Fruit fly (Drosophila melanogaster): ENCODE results near the gene CG33493.
A peak's percentile ranks its signal among the peaks of the same experiment; 100 is the strongest.

The CG33493 gene

dm6 chr3L:10682725-10683367, 10.1 kb downstream of the CG33493 start (continued):
- peak in 1 of 2 experiments; percentile 72 for TF ChIP-seq crp (GFP tag; optimal IDR thresholded peaks at IDR 0.05)
- peak; percentile 92 for TF ChIP-seq trem (tag; optimal IDR thresholded peaks at IDR 0.05)
- peak; percentile 98 for TF ChIP-seq ind (GFP tag; optimal IDR thresholded peaks at IDR 0.05)
- TF ChIP-seq ci (GFP tag; IDR thresholded peaks at IDR 0.05) = peak; percentile 90; the same call in 2 of the 3 replicates
- peak; percentile 90 for TF ChIP-seq ssp (GFP tag; IDR thresholded peaks at IDR 0.05)
- TF ChIP-seq CG2202 (tag; optimal IDR thresholded peaks at IDR 0.05) = peak; percentile 92
- peak; percentile 99 for TF ChIP-seq CG13775 (GFP tag; optimal IDR thresholded peaks at IDR 0.05)
- peak; percentile 91 for TF ChIP-seq wdn (GFP tag; IDR thresholded peaks at IDR 0.05)
- TF ChIP-seq NK7.1 (GFP tag; optimal IDR thresholded peaks at IDR 0.05) = peak; percentile 3
- TF ChIP-seq CG4424 (GFP tag; optimal IDR thresholded peaks at IDR 0.05) = peak; percentile 99
- TF ChIP-seq lola (GFP tag; optimal IDR thresholded peaks at IDR 0.05) = peak in 1 of 3 experiments; percentile 98
- TF ChIP-seq CG16863 (GFP tag; optimal IDR thresholded peaks at IDR 0.05) = peak; percentile 84
- peak; percentile 39; the same call in 1 of the 3 replicates for TF ChIP-seq vnd (GFP tag; IDR thresholded peaks at IDR 0.05; ENCODE audit: partially characterized antibody)
- TF ChIP-seq esg (GFP tag; conservative IDR thresholded peaks at IDR 0.05) = peak; percentile 98
- TF ChIP-seq Gsc (GFP tag; IDR thresholded peaks at IDR 0.05) = no peak; the same call in 1 of the 2 replicates
- TF ChIP-seq tup (GFP tag; optimal IDR thresholded peaks at IDR 0.05) = peak; percentile 86
- TF ChIP-seq abd-A (tag; optimal IDR thresholded peaks at IDR 0.05) = peak; percentile 72
- TF ChIP-seq CG12744 (GFP tag; optimal IDR thresholded peaks at IDR 0.05) = peak; percentile 74
- peak; percentile 97 for TF ChIP-seq crol (GFP tag; IDR thresholded peaks at IDR 0.05)
- TF ChIP-seq sr (GFP tag; IDR thresholded peaks at IDR 0.05) = peak; percentile 86
- peak; percentile 97 for TF ChIP-seq Usf (GFP tag; optimal IDR thresholded peaks at IDR 0.05)
- TF ChIP-seq CG9817 (tag; optimal IDR thresholded peaks at IDR 0.05) = peak; percentile 93
- TF ChIP-seq CG1647 (GFP tag; optimal IDR thresholded peaks at IDR 0.05) = peak; percentile 69
- TF ChIP-seq Xbp1 (GFP tag; optimal IDR thresholded peaks at IDR 0.05) = peak; percentile 97
- peak; percentile 87 for TF ChIP-seq HLH54F (GFP tag; optimal IDR thresholded peaks at IDR 0.05)
- peak; percentile 15 for TF ChIP-seq pzg (GFP tag; optimal IDR thresholded peaks at IDR 0.05)
- peak; percentile 100 for TF ChIP-seq CG7556 (GFP tag; optimal IDR thresholded peaks at IDR 0.05)
- TF ChIP-seq nmo (GFP tag; optimal IDR thresholded peaks at IDR 0.05) = peak; percentile 99
- TF ChIP-seq CG3838 (GFP tag; optimal IDR thresholded peaks at IDR 0.05) = peak; percentile 88
- peak; percentile 99 for TF ChIP-seq CG3281 (GFP tag; optimal IDR thresholded peaks at IDR 0.05)
- TF ChIP-seq CG18764 (GFP tag; optimal IDR thresholded peaks at IDR 0.05) = peak; percentile 95
- TF ChIP-seq Atf-2 (GFP tag; optimal IDR thresholded peaks at IDR 0.05) = peak; percentile 60
- TF ChIP-seq H2.0 (GFP tag; IDR thresholded peaks at IDR 0.05) = peak; percentile 95
- TF ChIP-seq CG34376 (GFP tag; optimal IDR thresholded peaks at IDR 0.05) = peak; percentile 98
- peak; percentile 98 for TF ChIP-seq PHDP (tag; optimal IDR thresholded peaks at IDR 0.05)
- TF ChIP-seq HHEX (GFP tag; optimal IDR thresholded peaks at IDR 0.05) = peak; percentile 98
- peak; percentile 50 for TF ChIP-seq HmgD (GFP tag; optimal IDR thresholded peaks at IDR 0.05)
- TF ChIP-seq run (tag; optimal IDR thresholded peaks at IDR 0.05) = peak; percentile 97
- peak; percentile 39 for TF ChIP-seq ERR (GFP tag; optimal IDR thresholded peaks at IDR 0.05)
- no peak for TF ChIP-seq Opbp (GFP tag; IDR thresholded peaks at IDR 0.05; ENCODE audit: partially characterized antibody)
- TF ChIP-seq CG12236 (GFP tag; optimal IDR thresholded peaks at IDR 0.05) = no peak
- TF ChIP-seq CG17802 (tag; optimal IDR thresholded peaks at IDR 0.05) = peak; percentile 76
- no peak for TF ChIP-seq Hr39 (optimal IDR thresholded peaks at IDR 0.05)
- TF ChIP-seq NC2α (GFP tag; optimal IDR thresholded peaks at IDR 0.05) = no peak
- TF ChIP-seq fru (optimal IDR thresholded peaks at IDR 0.05) = no peak
- peak; percentile 95 for TF ChIP-seq Fer2 (tag; optimal IDR thresholded peaks at IDR 0.05)
- peak; percentile 99 for TF ChIP-seq CG9727 (GFP tag; optimal IDR thresholded peaks at IDR 0.05)
- TF ChIP-seq al (GFP tag; IDR thresholded peaks at IDR 0.05) = peak; percentile 96
- TF ChIP-seq Adf1 (GFP tag; IDR thresholded peaks at IDR 0.05) = peak; percentile 85
- TF ChIP-seq CG8281 (tag; optimal IDR thresholded peaks at IDR 0.05) = peak; percentile 91

All from whole organism, embryonic.